Comparison of ENCODE assay signal across 1 fruit fly cellular context in genomic region chrX:487517-487957, dm6.
TF ChIP-seq lines count a peak whose summit lies in the region.

Gene CG18273, minus strand, starts transcription at chrX:487581.
Gene CG3156, plus strand, starts transcription at chrX:487878.

TF ChIP-seq in whole organism, embryonic, 481 proteins besides CTCF, POLR2A, EP300 and RAD21 (continued from another document):
- TF ChIP-seq CG9797 (GFP tag; optimal IDR thresholded peaks at IDR 0.05; lab: Kevin White, UChicago) (peak; percentile 49), odd (GFP tag; optimal IDR thresholded peaks at IDR 0.05; lab: Kevin White, UChicago) (no peak), CG7556 (GFP tag; optimal IDR thresholded peaks at IDR 0.05; lab: Kevin White, UChicago) (no peak), MBD-R2 (GFP tag; IDR thresholded peaks at IDR 0.05; lab: Robert Waterston, UW) (peak; percentile 70), Dref (GFP tag; IDR thresholded peaks at IDR 0.05; lab: Robert Waterston, UW) (peak; percentile 74), Fer2 (tag; optimal IDR thresholded peaks at IDR 0.05; lab: Kevin White, UChicago) (peak; percentile 6), CG34376 (GFP tag; optimal IDR thresholded peaks at IDR 0.05; lab: Kevin White, UChicago) (no peak), CG17186 (GFP tag; optimal IDR thresholded peaks at IDR 0.05; lab: Kevin White, UChicago) (peak; percentile 82), CG4404 (GFP tag; IDR thresholded peaks at IDR 0.05; lab: Robert Waterston, UW) (no peak), Gsc (GFP tag; IDR thresholded peaks at IDR 0.05; lab: Robert Waterston, UW) (no peak), usp (GFP tag; optimal IDR thresholded peaks at IDR 0.05; lab: Kevin White, UChicago) (no peak), Dll (GFP tag; IDR thresholded peaks at IDR 0.05; lab: Robert Waterston, UW; ENCODE audit: partially characterized antibody) (peak; percentile 65), slbo (GFP tag; IDR thresholded peaks at IDR 0.05; lab: Robert Waterston, UW) (peak; percentile 20; the same call in 1 of the 2 replicates), CG42726 (GFP tag; IDR thresholded peaks at IDR 0.05; lab: Robert Waterston, UW; ENCODE audit: partially characterized antibody) (no peak), CG5953 (GFP tag; IDR thresholded peaks at IDR 0.05; lab: Robert Waterston, UW) (no peak), row (GFP tag; IDR thresholded peaks at IDR 0.05; lab: Robert Waterston, UW) (peak; percentile 77), CG11696 (GFP tag; IDR thresholded peaks at IDR 0.05; lab: Robert Waterston, UW) (no peak), twi (tag; optimal IDR thresholded peaks at IDR 0.05; lab: Kevin White, UChicago) (no peak), Oaz (GFP tag; IDR thresholded peaks at IDR 0.05; lab: Robert Waterston, UW) (no peak), CG14667 (GFP tag; IDR thresholded peaks at IDR 0.05; lab: Robert Waterston, UW) (no peak), CG6175 (GFP tag; IDR thresholded peaks at IDR 0.05; lab: Robert Waterston, UW) (no peak), crol (GFP tag; IDR thresholded peaks at IDR 0.05; lab: Robert Waterston, UW) (no peak), stc (GFP tag; IDR thresholded peaks at IDR 0.05; lab: Robert Waterston, UW) (no peak), CG34422 (GFP tag; IDR thresholded peaks at IDR 0.05; lab: Robert Waterston, UW) (no peak), D19B (GFP tag; optimal IDR thresholded peaks at IDR 0.05; lab: Kevin White, UChicago) (no peak), lmd (GFP tag; IDR thresholded peaks at IDR 0.05; lab: Robert Waterston, UW) (no peak), sisA (GFP tag; IDR thresholded peaks at IDR 0.05; lab: Robert Waterston, UW) (no peak), Awh (GFP tag; IDR thresholded peaks at IDR 0.05; lab: Robert Waterston, UW) (no peak), lilli (GFP tag; optimal IDR thresholded peaks at IDR 0.05; lab: Kevin White, UChicago) (peak; percentile 26), pho (GFP tag; optimal IDR thresholded peaks at IDR 0.05; lab: Kevin White, UChicago) (peak; percentile 15), seq (GFP tag; IDR thresholded peaks at IDR 0.05; lab: Robert Waterston, UW) (no peak), run (tag; optimal IDR thresholded peaks at IDR 0.05; lab: Kevin White, UChicago) (no peak), CG13424 (tag; optimal IDR thresholded peaks at IDR 0.05; lab: Kevin White, UChicago) (peak; percentile 24), Taf1 (GFP tag; IDR thresholded peaks at IDR 0.05; lab: Robert Waterston, UW) (no peak), Tbp (GFP tag; optimal IDR thresholded peaks at IDR 0.05; lab: Kevin White, UChicago) (peak; percentile 55)
